Fruit fly (Drosophila melanogaster) whole organism, embryonic: ENCODE results near the gene CG11158.

Experiments
- Ada2b ChIP-seq: fragments of 200-800 bp; sonication (Bioruptor generic); IDR thresholded peaks from 2 replicates; pipeline ENCODE4 v1.3.6; 2022; ENCODE audit warnings: missing biosample characterization, missing genetic modification characterization
- Antp ChIP-seq: fragments of 200-800 bp; sonication (Bioruptor generic); optimal IDR thresholded peaks from 3 replicates; lab custom pipeline; 2016; ENCODE audit warnings: missing biosample characterization, missing genetic modification characterization
- B-H1 ChIP-seq: fragments of 200-800 bp; sonication (Bioruptor generic); IDR thresholded peaks from 3 replicates; pipeline ENCODE4 v1.3.6; 2022; ENCODE audit warnings: missing biosample characterization, missing genetic modification characterization
- C15 ChIP-seq: fragments of 200-800 bp; sonication (Bioruptor generic); IDR thresholded peaks from 3 replicates; pipeline ENCODE4 v1.3.6; 2022; ENCODE audit warnings: missing biosample characterization, missing genetic modification characterization
- CG10654 ChIP-seq: fragments of 200-800 bp; sonication (Bioruptor generic); optimal IDR thresholded peaks from 2 replicates; lab custom pipeline; 2016; ENCODE audit warnings: missing biosample characterization, missing genetic modification characterization
- CG12299 ChIP-seq: fragments of 200-800 bp; sonication (Bioruptor generic); optimal IDR thresholded peaks from 2 replicates; lab custom pipeline; 2018; ENCODE audit warnings: missing biosample characterization, mild to moderate bottlenecking, missing genetic modification characterization
- CG14441 ChIP-seq: fragments of 200-800 bp; sonication (Bioruptor generic); IDR thresholded peaks from 2 replicates; pipeline ENCODE4 v1.3.6; 2022; ENCODE audit warnings: missing biosample characterization, missing genetic modification characterization
- CG14965 ChIP-seq: fragments of 200-800 bp; sonication (Bioruptor generic); optimal IDR thresholded peaks from 2 replicates; lab custom pipeline; 2016; ENCODE audit warnings: missing biosample characterization, missing genetic modification characterization, borderline replicate concordance
- CG17612 ChIP-seq: fragments of 200-800 bp; sonication (Bioruptor generic); IDR thresholded peaks from 2 replicates; pipeline ENCODE4 v1.3.6; 2022; ENCODE audit warnings: missing biosample characterization, missing genetic modification characterization
- CG17912 ChIP-seq: fragments of 200-800 bp; sonication (Bioruptor generic); optimal IDR thresholded peaks from 2 replicates; lab custom pipeline; 2018; ENCODE audit warnings: missing biosample characterization, mild to moderate bottlenecking, missing genetic modification characterization
- CG18011 ChIP-seq: fragments of 200-800 bp; sonication (Bioruptor generic); optimal IDR thresholded peaks from 2 replicates; lab custom pipeline; 2017; ENCODE audit warnings: missing biosample characterization, missing genetic modification characterization, mild to moderate bottlenecking, moderate library complexity, missing genotype
- CG18262 ChIP-seq: fragments of 200-800 bp; optimal IDR thresholded peaks from 3 replicates; lab custom pipeline; 2019; ENCODE audit warnings: missing biosample characterization, mild to moderate bottlenecking, missing genetic modification characterization, moderate library complexity
- CG1832 ChIP-seq: fragments of 200-800 bp; sonication (Bioruptor generic); optimal IDR thresholded peaks from 2 replicates; lab custom pipeline; 2017; ENCODE audit warnings: missing biosample characterization, mild to moderate bottlenecking, missing genetic modification characterization, inconsistent platforms
- CG33557 ChIP-seq: fragments of 200-800 bp; sonication (Bioruptor generic); optimal IDR thresholded peaks from 2 replicates; lab custom pipeline; 2019; ENCODE audit warnings: missing biosample characterization, mild to moderate bottlenecking, missing genetic modification characterization, moderate library complexity
- CG43689 ChIP-seq: fragments of 200-800 bp; sonication (Bioruptor generic); IDR thresholded peaks from 2 replicates; pipeline ENCODE4 v1.3.6; 2022; ENCODE audit warnings: missing biosample characterization, missing genetic modification characterization
- CG4424 ChIP-seq: fragments of 200-800 bp; sonication (Bioruptor generic); optimal IDR thresholded peaks from 3 replicates; lab custom pipeline; 2016; ENCODE audit warnings: missing biosample characterization, missing genetic modification characterization
- CG5180 ChIP-seq: fragments of 200-800 bp; sonication (Bioruptor generic); optimal IDR thresholded peaks from 3 replicates; lab custom pipeline; 2017; ENCODE audit warnings: missing biosample characterization, missing genetic modification characterization, mild to moderate bottlenecking, moderate library complexity, missing genetic modification reagents
- CG6272 ChIP-seq: fragments of 200-800 bp; sonication (Bioruptor generic); IDR thresholded peaks from 2 replicates; pipeline ENCODE4 v1.3.6; 2022; ENCODE audit warnings: missing biosample characterization, missing genetic modification characterization
- CG6689 ChIP-seq: fragments of 200-800 bp; sonication (Bioruptor generic); IDR thresholded peaks from 2 replicates; pipeline ENCODE4 v1.3.6; 2022; ENCODE audit warnings: missing biosample characterization, missing genetic modification characterization
- CG7963 ChIP-seq: fragments of 200-800 bp; sonication (Bioruptor generic); IDR thresholded peaks from 3 replicates; pipeline ENCODE4 v1.3.6; 2022; ENCODE audit warnings: missing biosample characterization, missing genetic modification characterization; ENCODE audit not compliant: partially characterized antibody
- Doc2 ChIP-seq: fragments of 200-800 bp; sonication (Bioruptor generic); IDR thresholded peaks from 2 replicates; pipeline ENCODE4 v1.3.6; 2022; ENCODE audit warnings: missing biosample characterization, missing genetic modification characterization
- HLHmδ ChIP-seq: fragments of 200-800 bp; sonication (Bioruptor generic); optimal IDR thresholded peaks from 2 replicates; lab custom pipeline; 2018; ENCODE audit warnings: missing biosample characterization, mild to moderate bottlenecking, missing genetic modification characterization, moderate library complexity
- Hsf ChIP-seq: fragments of 200-800 bp; sonication (Bioruptor generic); optimal IDR thresholded peaks from 3 replicates; lab custom pipeline; 2016; ENCODE audit warnings: missing biosample characterization, missing genetic modification characterization
- Kr ChIP-seq: fragments of 200-800 bp; sonication (Bioruptor generic); optimal IDR thresholded peaks from 2 replicates; lab custom pipeline; 2017; ENCODE audit warnings: missing biosample characterization, mild to moderate bottlenecking, missing genetic modification characterization
- Lim3 ChIP-seq: fragments of 200-800 bp; sonication (Bioruptor generic); IDR thresholded peaks from 2 replicates; pipeline ENCODE4 v1.3.6; 2022; ENCODE audit warnings: missing biosample characterization, missing genetic modification characterization
- Lpt ChIP-seq: fragments of >200 bp; optimal IDR thresholded peaks from 2 replicates; lab custom pipeline; 2018; ENCODE audit warnings: missing biosample characterization, missing genetic modification characterization
- MBD-R2 ChIP-seq: fragments of 200-800 bp; sonication (Bioruptor generic); IDR thresholded peaks from 2 replicates; pipeline ENCODE4 v1.3.6; 2022; ENCODE audit warnings: missing biosample characterization, missing genetic modification characterization
- Trl ChIP-seq, 3 experiments: fragments of >200 bp in 2 of 3; fragments of 200-800 bp in 1 of 3; sonication (Bioruptor generic) in 1 of 3; optimal IDR thresholded peaks; 2 replicates in 1 of 3; 3 replicates in 2 of 3; lab custom pipeline; 2016 to 2017; ENCODE audit warnings: missing biosample characterization in 1 of 3, missing genetic modification characterization in 1 of 3
- ac ChIP-seq: fragments of 200-800 bp; sonication (Bioruptor generic); optimal IDR thresholded peaks from 3 replicates; lab custom pipeline; 2017; ENCODE audit warnings: missing biosample characterization, mild to moderate bottlenecking, missing genetic modification characterization
- ash1 ChIP-seq: fragments of 200-800 bp; sonication (Bioruptor generic); optimal IDR thresholded peaks from 2 replicates; lab custom pipeline; 2018; ENCODE audit warnings: missing biosample characterization, mild to moderate bottlenecking, missing genetic modification characterization
- br ChIP-seq: fragments of >200 bp; optimal IDR thresholded peaks from 2 replicates; lab custom pipeline; 2017
- cas ChIP-seq: fragments of 200-800 bp; sonication (Bioruptor generic); IDR thresholded peaks from 2 replicates; pipeline ENCODE4 v1.3.6; 2022; ENCODE audit warnings: missing biosample characterization, missing genetic modification characterization
- chm ChIP-seq: fragments of 200-800 bp; sonication (Bioruptor generic); IDR thresholded peaks from 2 replicates; pipeline ENCODE4 v1.3.6; 2022; ENCODE audit warnings: missing biosample characterization, missing genetic modification characterization
- corto ChIP-seq: fragments of 200-800 bp; sonication (Bioruptor generic); optimal IDR thresholded peaks from 2 replicates; lab custom pipeline; 2016; ENCODE audit warnings: missing biosample characterization, mild to moderate bottlenecking, missing genetic modification characterization, moderate library complexity
- croc ChIP-seq: fragments of 200-800 bp; sonication (Bioruptor generic); conservative IDR thresholded peaks from 3 replicates; pipeline ENCODE4 v1.3.6; 2022; ENCODE audit warnings: missing biosample characterization, missing genetic modification characterization
- fd102C ChIP-seq: fragments of 200-800 bp; sonication (Bioruptor generic); optimal IDR thresholded peaks from 2 replicates; lab custom pipeline; 2018; ENCODE audit warnings: missing biosample characterization, mild to moderate bottlenecking, missing genetic modification characterization, moderate library complexity
- fru ChIP-seq: fragments of >200 bp; optimal IDR thresholded peaks from 2 replicates; lab custom pipeline; 2017
- h ChIP-seq: fragments of >200 bp; optimal IDR thresholded peaks from 2 replicates; lab custom pipeline; 2017
- her ChIP-seq: fragments of 200-800 bp; sonication (Bioruptor generic); optimal IDR thresholded peaks from 2 replicates; lab custom pipeline; 2016; ENCODE audit warnings: missing biosample characterization, missing genetic modification characterization
- hkb ChIP-seq, 2 experiments: fragments of 200-800 bp in 1 of 2; fragments of >200 bp in 1 of 2; sonication (Bioruptor generic) in 1 of 2; IDR thresholded peaks in 1 of 2; optimal IDR thresholded peaks in 1 of 2; 2 replicates each; pipeline versions ENCODE4 v1.3.6 to Lab custom; 2017 to 2022; ENCODE audit warnings: missing biosample characterization in 1 of 2, missing genetic modification characterization in 1 of 2
- knrl ChIP-seq: fragments of 200-800 bp; sonication (Bioruptor generic); IDR thresholded peaks from 3 replicates; pipeline ENCODE4 v1.3.6; 2022; ENCODE audit warnings: missing biosample characterization, missing genetic modification characterization; ENCODE audit not compliant: partially characterized antibody
- maf-S ChIP-seq: fragments of 200-800 bp; sonication (Bioruptor generic); optimal IDR thresholded peaks from 2 replicates; lab custom pipeline; 2016; ENCODE audit warnings: missing biosample characterization, missing genetic modification characterization
- nerfin-1 ChIP-seq: fragments of 200-800 bp; sonication (Bioruptor generic); optimal IDR thresholded peaks from 3 replicates; lab custom pipeline; 2019; ENCODE audit warnings: missing biosample characterization, mild to moderate bottlenecking, missing genetic modification characterization, moderate library complexity
- sd ChIP-seq: fragments of 200-800 bp; sonication (Bioruptor generic); optimal IDR thresholded peaks from 3 replicates; lab custom pipeline; 2018; ENCODE audit warnings: missing biosample characterization, mild to moderate bottlenecking, missing genetic modification characterization, moderate library complexity
- sim ChIP-seq: fragments of 200-800 bp; sonication (Bioruptor generic); IDR thresholded peaks from 2 replicates; pipeline ENCODE4 v1.3.6; 2022; ENCODE audit warnings: missing biosample characterization, missing genetic modification characterization
- sug ChIP-seq: fragments of 200-800 bp; optimal IDR thresholded peaks from 2 replicates; lab custom pipeline; 2019; ENCODE audit warnings: missing biosample characterization, mild to moderate bottlenecking, missing genetic modification characterization, moderate library complexity
- ttk ChIP-seq: fragments of 200-800 bp; sonication (Bioruptor generic); IDR thresholded peaks from 2 replicates; pipeline ENCODE4 v2.1.2; 2022; ENCODE audit warnings: missing biosample characterization, missing genetic modification characterization
- unpg ChIP-seq: fragments of 200-800 bp; sonication (Bioruptor generic); optimal IDR thresholded peaks from 3 replicates; lab custom pipeline; 2018; ENCODE audit warnings: missing biosample characterization, mild to moderate bottlenecking, missing genetic modification characterization, moderate library complexity
- zf30C ChIP-seq: fragments of 200-800 bp; sonication (Bioruptor generic); optimal IDR thresholded peaks from 3 replicates; lab custom pipeline; 2018; ENCODE audit warnings: missing biosample characterization, mild to moderate bottlenecking, missing genetic modification characterization
- zfh2 ChIP-seq: fragments of 200-800 bp; sonication (Bioruptor generic); optimal IDR thresholded peaks from 2 replicates; lab custom pipeline; 2016; ENCODE audit warnings: missing biosample characterization, missing genetic modification characterization

The CG11158 gene

dm6 chrX:13641115-13641890 is 41.4 kb upstream of the CG11158 start (continued):
- TF ChIP-seq CG6272 (GFP tag; lab: Robert Waterston, UW) (peak; percentile 86), CG14441 (GFP tag; lab: Robert Waterston, UW) (peak; percentile 93), h (lab: Kevin White, UChicago) (no peak), CG12299 (tag; lab: Kevin White, UChicago) (peak; percentile 79), ac (GFP tag; lab: Kevin White, UChicago) (peak; percentile 47), nerfin-1 (tag; lab: Kevin White, UChicago) (peak; percentile 87), corto (no peak), C15 (GFP tag; lab: Robert Waterston, UW) (peak; percentile 91; the same call in 2 of the 3 replicates), CG17912 (GFP tag; lab: Kevin White, UChicago) (peak; percentile 12), CG1832 (GFP tag; lab: Kevin White, UChicago) (no peak), MBD-R2 (GFP tag; lab: Robert Waterston, UW) (peak; percentile 83), CG18011 (GFP tag; lab: Kevin White, UChicago) (peak; percentile 68), Hsf (GFP tag; lab: Kevin White, UChicago) (peak; percentile 95), hkb (optimal IDR thresholded peaks at IDR 0.05; lab: Kevin White, UChicago) (no peak), hkb (GFP tag; IDR thresholded peaks at IDR 0.05; lab: Robert Waterston, UW) (peak; percentile 92), her (peak; percentile 95), fd102C (GFP tag; lab: Kevin White, UChicago) (peak; percentile 58), CG7963 (GFP tag; lab: Robert Waterston, UW) (no peak), Lim3 (GFP tag; lab: Robert Waterston, UW) (peak; percentile 77; the same call in 1 of the 2 replicates), chm (GFP tag; lab: Robert Waterston, UW) (peak; percentile 78), ash1 (GFP tag; lab: Kevin White, UChicago) (peak; percentile 7), br (lab: Kevin White, UChicago) (no peak), CG4424 (GFP tag; lab: Kevin White, UChicago) (peak; percentile 93), unpg (GFP tag; lab: Kevin White, UChicago) (peak; percentile 91), ttk (GFP tag; lab: Robert Waterston, UW) (peak; percentile 91), knrl (GFP tag; lab: Robert Waterston, UW) (no peak), Doc2 (peak; percentile 69; the same call in 1 of the 2 replicates), zf30C (GFP tag; lab: Kevin White, UChicago) (peak; percentile 83), CG6689 (peak; percentile 90), Lpt (GFP tag; lab: Kevin White, UChicago) (no peak), CG10654 (GFP tag; lab: Kevin White, UChicago) (peak; percentile 88), CG14965 (peak; percentile 70), CG43689 (GFP tag; lab: Robert Waterston, UW) (peak; percentile 78), Ada2b (GFP tag; lab: Robert Waterston, UW) (peak; percentile 93), Trl (optimal IDR thresholded peaks at IDR 0.05; lab: Kevin White, UChicago) (no peak), Trl (GFP tag; optimal IDR thresholded peaks at IDR 0.05; lab: Kevin White, UChicago) (peak; percentile 95), maf-S (peak; percentile 95), CG18262 (tag; lab: Kevin White, UChicago) (peak; percentile 90), B-H1 (peak; percentile 89), sim (GFP tag; lab: Robert Waterston, UW) (peak; percentile 77), CG33557 (GFP tag; lab: Kevin White, UChicago) (peak; percentile 68), cas (peak; percentile 87), HLHmδ (GFP tag; lab: Kevin White, UChicago) (no peak), Antp (GFP tag; lab: Kevin White, UChicago) (peak; percentile 96), sd (tag; lab: Kevin White, UChicago) (peak; percentile 81), fru (lab: Kevin White, UChicago) (no peak), CG17612 (GFP tag; lab: Robert Waterston, UW) (peak; percentile 84), croc (GFP tag; lab: Robert Waterston, UW) (peak; percentile 80), sug (peak; percentile 54), CG5180 (GFP tag; lab: Kevin White, UChicago) (peak; percentile 83), zfh2 (peak; percentile 96), Kr (no peak)
